Worm (Caenorhabditis elegans) whole organism, mixed stage, embryonic: ENCODE results near the gene npax-3.

Source experiments
- M03D4.4 ChIP-seq: sonication (generic microtip); optimal IDR thresholded peaks from 2 replicates; lab custom pipeline; 2017; ENCODE audit warnings: mild to moderate bottlenecking, missing genetic modification characterization, missing compliant biosample characterization
- blmp-1 ChIP-seq: fragments of 150-350 bp; optimal IDR thresholded peaks from 2 replicates; lab custom pipeline; 2014; ENCODE audit warnings: missing biosample characterization, missing genetic modification characterization
- ceh-39 ChIP-seq: fragments of 150-350 bp; optimal IDR thresholded peaks from 2 replicates; lab custom pipeline; 2014; ENCODE audit warnings: missing biosample characterization, missing genetic modification characterization
- ceh-43 ChIP-seq: fragments of 200-800 bp; sonication (Bioruptor generic); optimal IDR thresholded peaks from 2 replicates; lab custom pipeline; 2018; ENCODE audit warnings: mild to moderate bottlenecking, missing genetic modification characterization, moderate library complexity, missing compliant biosample characterization
- ces-1 ChIP-seq: fragments of 150-350 bp; optimal IDR thresholded peaks from 2 replicates; lab custom pipeline; 2014; ENCODE audit warnings: missing biosample characterization, missing genetic modification reagents, missing genetic modification characterization
- drap-1 ChIP-seq: fragments of 200-800 bp; sonication (Bioruptor generic); optimal IDR thresholded peaks from 3 replicates; lab custom pipeline; 2018; ENCODE audit warnings: mild to moderate bottlenecking, missing genetic modification characterization, missing compliant biosample characterization
- elt-3 ChIP-seq: fragments of 150-350 bp; optimal IDR thresholded peaks from 2 replicates; lab custom pipeline; 2014; ENCODE audit warnings: missing biosample characterization, missing genetic modification characterization
- flh-1 ChIP-seq: fragments of 200-800 bp; sonication (Bioruptor generic); optimal IDR thresholded peaks from 2 replicates; lab custom pipeline; 2018; ENCODE audit warnings: mild to moderate bottlenecking, missing genetic modification characterization, moderate library complexity, missing compliant biosample characterization
- ham-2 ChIP-seq: fragments of 200-800 bp; sonication (Bioruptor generic); optimal IDR thresholded peaks from 2 replicates; lab custom pipeline; 2018; ENCODE audit warnings: mild to moderate bottlenecking, missing genetic modification characterization, missing compliant biosample characterization
- lsy-2 ChIP-seq: fragments of 150-350 bp; optimal IDR thresholded peaks from 2 replicates; lab custom pipeline; 2014; ENCODE audit warnings: missing biosample characterization, missing genetic modification characterization
- mab-5 ChIP-seq: fragments of 150-350 bp; optimal IDR thresholded peaks from 2 replicates; lab custom pipeline; 2014; ENCODE audit warnings: missing biosample characterization, missing genetic modification characterization
- nhr-12 ChIP-seq: fragments of 150-350 bp; optimal IDR thresholded peaks from 2 replicates; lab custom pipeline; 2014; ENCODE audit warnings: missing biosample characterization, missing genetic modification characterization
- nhr-76 ChIP-seq: sonication (generic microtip); optimal IDR thresholded peaks from 2 replicates; lab custom pipeline; 2017; ENCODE audit warnings: missing biosample characterization, missing genetic modification characterization
- sem-2 ChIP-seq: fragments of 200-800 bp; sonication (Bioruptor generic); optimal IDR thresholded peaks from 2 replicates; lab custom pipeline; 2018; ENCODE audit warnings: mild to moderate bottlenecking, missing genetic modification characterization, missing compliant biosample characterization
- sptf-1 ChIP-seq: sonication (generic microtip); optimal IDR thresholded peaks from 2 replicates; lab custom pipeline; 2017; ENCODE audit warnings: mild to moderate bottlenecking, missing genetic modification characterization, moderate library complexity, missing compliant biosample characterization
- tbx-8 ChIP-seq: fragments of 200-800 bp; sonication (Bioruptor generic); optimal IDR thresholded peaks from 2 replicates; lab custom pipeline; 2018; ENCODE audit warnings: mild to moderate bottlenecking, missing genetic modification characterization, moderate library complexity, missing compliant biosample characterization
- unc-120 ChIP-seq: sonication (generic microtip); optimal IDR thresholded peaks from 2 replicates; lab custom pipeline; 2017; ENCODE audit warnings: missing genetic modification characterization, missing compliant biosample characterization; ENCODE audit not compliant: poor library complexity, severe bottlenecking
- zip-8 ChIP-seq: fragments of 150-350 bp; optimal IDR thresholded peaks from 2 replicates; lab custom pipeline; 2014; ENCODE audit warnings: missing biosample characterization, missing genetic modification characterization
- ztf-11 ChIP-seq: fragments of 150-350 bp; optimal IDR thresholded peaks from 2 replicates; lab custom pipeline; 2014; ENCODE audit warnings: missing biosample characterization, missing genetic modification characterization

The npax-3 gene

DNA sequence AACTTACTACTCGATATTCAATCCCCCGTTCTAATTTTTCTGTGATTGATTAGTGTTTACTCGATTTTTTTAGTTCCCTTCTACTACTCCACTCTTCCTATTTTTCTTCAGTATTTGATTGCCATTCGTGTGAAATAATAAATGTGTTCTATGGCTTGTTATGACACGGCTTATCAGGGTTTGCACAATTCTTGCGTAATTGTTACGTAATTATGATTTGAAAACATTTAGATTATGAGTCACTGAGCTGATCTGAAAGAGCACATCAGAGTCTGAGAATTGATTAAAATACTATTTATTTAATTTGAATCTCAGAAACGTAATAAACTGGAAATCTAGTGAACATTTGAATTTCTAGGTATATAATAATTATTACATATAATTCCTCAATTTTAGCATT is 50.3 kb downstream of the npax-3 start:
- TF ChIP-seq nhr-12 (tag; lab: Kevin White, UChicago) = no peak
- TF ChIP-seq zip-8 = peak; percentile 99

ce11 chrIV:10777076-10777475 is 50.9 kb downstream of the npax-3 start:
- TF ChIP-seq nhr-76 (tag; lab: Kevin White, UChicago) (no peak), lsy-2 (no peak), ceh-43 (GFP tag; lab: Kevin White, UChicago) (no peak), ces-1 (no peak), M03D4.4 (tag; lab: Kevin White, UChicago) (no peak), sem-2 (no peak), drap-1 (GFP tag; lab: Kevin White, UChicago) (no peak), mab-5 (no peak), sptf-1 (tag; lab: Kevin White, UChicago) (no peak), unc-120 (tag; lab: Kevin White, UChicago) (no peak), blmp-1 (tag; lab: Kevin White, UChicago) (no peak), ceh-39 (no peak), ztf-11 (tag; lab: Kevin White, UChicago) (no peak), nhr-12 (tag; lab: Kevin White, UChicago) (no peak), elt-3 (no peak), tbx-8 (no peak), ham-2 (GFP tag; lab: Kevin White, UChicago) (no peak), flh-1 (GFP tag; lab: Kevin White, UChicago) (no peak)
